Fruit fly (Drosophila melanogaster): ENCODE results near the gene CG15011.

DNA sequence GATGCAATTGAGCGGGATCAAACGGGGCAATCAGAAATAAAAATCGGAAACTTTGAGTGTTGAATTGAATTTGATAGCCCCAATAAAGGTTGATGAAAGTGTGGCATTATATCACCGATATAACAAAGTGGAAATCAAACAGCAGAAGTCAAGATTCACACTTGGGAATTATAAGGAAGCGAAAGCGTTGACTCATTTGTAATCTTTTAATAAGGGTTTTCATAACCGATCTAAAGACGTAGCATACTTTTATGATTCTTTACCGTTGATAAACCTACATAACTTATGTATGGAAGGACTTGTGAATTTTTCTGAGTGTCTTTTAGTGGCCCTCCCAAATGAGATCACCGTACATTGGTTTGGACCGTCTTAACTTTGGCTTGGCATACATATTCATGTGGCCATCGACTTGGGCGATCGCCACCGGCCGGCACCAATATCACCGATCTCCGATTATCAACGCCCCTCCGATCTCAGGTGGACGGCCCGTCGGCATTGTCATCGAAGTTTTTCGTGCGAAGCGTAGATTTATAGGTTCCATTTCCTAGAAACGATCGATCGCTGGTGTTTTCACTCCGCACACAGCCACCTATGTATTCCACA, 29.5 kb downstream of the CG15011 start:
- TF ChIP-seq Dll (optimal IDR thresholded peaks at IDR 0.05) (no peak), CG8478 (optimal IDR thresholded peaks at IDR 0.05) (no peak), EcR (GFP tag; optimal IDR thresholded peaks at IDR 0.05) (no peak), psq (optimal IDR thresholded peaks at IDR 0.05) (no peak), usp (GFP tag; optimal IDR thresholded peaks at IDR 0.05) (no peak), pan (optimal IDR thresholded peaks at IDR 0.05) (no peak)

All from whole organism.